Fruit fly (Drosophila melanogaster): ENCODE data around the gene CG42232.

Gene CG42232

dm6 chr3R:16496209-16496608 lies 26.7 kb upstream of the CG42232 start (continued):
- TF ChIP-seq fd85E (GFP tag; optimal IDR thresholded peaks at IDR 0.05) = no peak
- peak; percentile 12 for TF ChIP-seq CG8319 (GFP tag; optimal IDR thresholded peaks at IDR 0.05)
- peak; percentile 70 for TF ChIP-seq CG10631 (GFP tag; optimal IDR thresholded peaks at IDR 0.05)
- TF ChIP-seq CG6792 (GFP tag; optimal IDR thresholded peaks at IDR 0.05) = peak; percentile 40
- TF ChIP-seq CG15336 (GFP tag; IDR thresholded peaks at IDR 0.05) = peak; percentile 89
- TF ChIP-seq CG6276 (GFP tag; optimal IDR thresholded peaks at IDR 0.05) = peak; percentile 91
- peak; percentile 11 for TF ChIP-seq CG1621 (tag; optimal IDR thresholded peaks at IDR 0.05)
- TF ChIP-seq Hr4 (GFP tag; optimal IDR thresholded peaks at IDR 0.05) = peak; percentile 86
- peak in 1 of 2 experiments; percentile 81 for TF ChIP-seq salr (GFP tag; optimal IDR thresholded peaks at IDR 0.05)
- TF ChIP-seq CG6163 (GFP tag; IDR thresholded peaks at IDR 0.05) = peak; percentile 69

dm6 chr3R:16495322-16495721 lies 25.9 kb upstream of the CG42232 start, which contains the start of gene Cad89D:
Gene Cad89D, minus strand, starts transcription at chr3R:16495422.
- TF ChIP-seq fd85E (GFP tag; optimal IDR thresholded peaks at IDR 0.05) = no peak
- peak; percentile 2 for TF ChIP-seq Eip78C (GFP tag)

- TF ChIP-seq CG34406 (GFP tag; optimal IDR thresholded peaks at IDR 0.05) (no peak), Blimp-1 (GFP tag; optimal IDR thresholded peaks at IDR 0.05) (no peak), CG8119 (GFP tag; IDR thresholded peaks at IDR 0.05) (peak; percentile 67), salr (GFP tag; optimal IDR thresholded peaks at IDR 0.05) (peak in 1 of 2 experiments; percentile 36), eg (GFP tag; IDR thresholded peaks at IDR 0.05) (peak; percentile 50; the same call in 1 of the 3 replicates), Hr4 (GFP tag; optimal IDR thresholded peaks at IDR 0.05) (no peak), CG32006 (GFP tag; optimal IDR thresholded peaks at IDR 0.05) (peak; percentile 72), ss (GFP tag; optimal IDR thresholded peaks at IDR 0.05) (no peak), fd59A (GFP tag; optimal IDR thresholded peaks at IDR 0.05) (no peak), achi (GFP tag; optimal IDR thresholded peaks at IDR 0.05) (peak; percentile 24), Eip78C (GFP tag) (peak; percentile 71), Lpt (GFP tag; optimal IDR thresholded peaks at IDR 0.05) (peak; percentile 28), CG10669 (GFP tag; optimal IDR thresholded peaks at IDR 0.05) (no peak), CG15336 (GFP tag; IDR thresholded peaks at IDR 0.05) (peak; percentile 66), CG11902 (GFP tag; optimal IDR thresholded peaks at IDR 0.05) (no peak), CG6163 (GFP tag; IDR thresholded peaks at IDR 0.05) (peak; percentile 30; the same call in 1 of the 3 replicates), CG6276 (GFP tag; optimal IDR thresholded peaks at IDR 0.05) (peak; percentile 45), CG3032 (tag; optimal IDR thresholded peaks at IDR 0.05) (no peak)
Measured at dm6 chr3R:16485487-16486233, 16.2 kb upstream of the CG42232 start.

- TF ChIP-seq Eip78C (GFP tag) (peak; percentile 25), CG31627 (GFP tag; optimal IDR thresholded peaks at IDR 0.05) (no peak)
Measured at dm6 chr3R:16483877-16484417, 14.5 kb upstream of the CG42232 start, which contains the start of gene Der-2. Gene Der-2, minus strand, starts transcription at chr3R:16484223.

- peak; percentile 36 for TF ChIP-seq esn (GFP tag; optimal IDR thresholded peaks at IDR 0.05)
- no peak for TF ChIP-seq CG6163 (GFP tag; IDR thresholded peaks at IDR 0.05)
- no peak for TF ChIP-seq CG32006 (GFP tag; optimal IDR thresholded peaks at IDR 0.05)
- no peak for TF ChIP-seq pdm3 (GFP tag; optimal IDR thresholded peaks at IDR 0.05)
- TF ChIP-seq topi (GFP tag; optimal IDR thresholded peaks at IDR 0.05) = no peak
- peak; percentile 3 for TF ChIP-seq Eip78C (GFP tag)
- TF ChIP-seq CG34406 (GFP tag; optimal IDR thresholded peaks at IDR 0.05) = no peak
- TF ChIP-seq CG15336 (GFP tag; IDR thresholded peaks at IDR 0.05) = no peak
- no peak for TF ChIP-seq Hr38 (GFP tag; optimal IDR thresholded peaks at IDR 0.05)
- no peak for TF ChIP-seq fd85E (GFP tag; optimal IDR thresholded peaks at IDR 0.05)
- TF ChIP-seq salr (GFP tag; optimal IDR thresholded peaks at IDR 0.05) = no peak
Measured at dm6 chr3R:16482276-16482675, 12.8 kb upstream of the CG42232 start, which contains the start of gene Sdhaf3. Gene Sdhaf3, minus strand, starts transcription at chr3R:16482452.

- TF ChIP-seq net (GFP tag; optimal IDR thresholded peaks at IDR 0.05) = no peak
- peak; percentile 12 for TF ChIP-seq Eip78C (GFP tag)
Measured at dm6 chr3R:16480995-16481394, 11.5 kb upstream of the CG42232 start, which contains the start of gene Dhfr. Gene Dhfr, plus strand, starts transcription at chr3R:16481167.

Measured in whole organism, prepupa.